Worm (Caenorhabditis elegans): Measurements from ENCODE around the gene sid-1.

DNA sequence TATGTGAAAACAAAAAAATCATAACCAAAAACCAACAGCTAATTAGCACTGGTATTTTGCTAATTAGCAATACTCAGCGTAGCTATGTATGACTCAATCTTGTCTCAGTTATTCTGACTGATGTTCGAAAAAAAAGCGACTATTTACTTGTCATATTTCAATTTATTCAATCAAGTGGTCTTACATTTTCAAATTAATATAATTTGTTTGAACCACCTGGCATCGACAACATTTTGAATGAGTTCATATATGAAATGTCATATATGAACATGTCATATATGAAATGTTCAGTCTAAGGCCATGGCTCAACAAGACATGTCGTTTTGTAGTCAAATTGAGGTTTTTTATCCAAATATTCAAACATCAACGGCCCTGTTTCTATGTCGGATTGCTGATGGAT is 45.7 kb downstream of the sid-1 start, which contains the start of gene srw-140:
- TF ChIP-seq ama-1 (optimal IDR thresholded peaks at IDR 0.05) (no peak), flt-1 (GFP tag; IDR thresholded peaks at IDR 0.05) (no peak), scrt-1 (GFP tag; IDR thresholded peaks at IDR 0.05) (no peak), ceh-36 (tag; optimal IDR thresholded peaks at IDR 0.05) (no peak), tra-4 (tag; optimal IDR thresholded peaks at IDR 0.05) (no peak), ceh-13 (GFP tag; optimal IDR thresholded peaks at IDR 0.05) (no peak), sea-1 (GFP tag; conservative IDR thresholded peaks at IDR 0.05) (no peak), hnd-1 (tag; optimal IDR thresholded peaks at IDR 0.05) (no peak), B0310.2 (tag; optimal IDR thresholded peaks at IDR 0.05) (no peak), hmbx-1 (tag; optimal IDR thresholded peaks at IDR 0.05) (no peak), F13C5.2 (tag; optimal IDR thresholded peaks at IDR 0.05) (no peak)
